Worm (Caenorhabditis elegans): Measurements from ENCODE around the gene T26A5.6.

Gene T26A5.6

DNA sequence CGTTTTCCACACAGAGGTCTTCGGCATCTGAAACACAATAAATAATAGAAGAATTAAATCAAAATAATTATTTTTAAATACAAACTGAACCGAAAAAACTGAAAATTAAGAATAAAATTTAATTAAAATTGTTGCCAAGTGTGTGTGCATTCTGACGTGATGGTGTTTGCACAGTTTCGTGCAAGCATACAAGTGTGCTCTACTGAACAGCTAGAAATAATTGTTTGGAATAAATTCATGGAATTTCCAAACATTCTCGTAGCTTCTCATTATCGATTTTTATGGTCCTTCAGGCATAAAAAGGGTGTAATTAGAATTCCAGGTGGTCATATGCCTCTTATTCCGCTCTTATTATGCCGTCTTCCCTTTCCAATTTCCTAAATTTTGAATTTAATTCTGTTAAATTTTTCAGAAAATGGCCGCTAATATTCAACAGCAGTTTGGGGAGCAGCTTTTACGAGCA, 18.7 kb downstream of the T26A5.6 start, which contains the start of the genes mrps-17 and txdc-9 (continued):
- no peak for TF ChIP-seq nhr-76 (tag; optimal IDR thresholded peaks at IDR 0.05)
- TF ChIP-seq egl-27 (tag; optimal IDR thresholded peaks at IDR 0.05) = no peak

DNA sequence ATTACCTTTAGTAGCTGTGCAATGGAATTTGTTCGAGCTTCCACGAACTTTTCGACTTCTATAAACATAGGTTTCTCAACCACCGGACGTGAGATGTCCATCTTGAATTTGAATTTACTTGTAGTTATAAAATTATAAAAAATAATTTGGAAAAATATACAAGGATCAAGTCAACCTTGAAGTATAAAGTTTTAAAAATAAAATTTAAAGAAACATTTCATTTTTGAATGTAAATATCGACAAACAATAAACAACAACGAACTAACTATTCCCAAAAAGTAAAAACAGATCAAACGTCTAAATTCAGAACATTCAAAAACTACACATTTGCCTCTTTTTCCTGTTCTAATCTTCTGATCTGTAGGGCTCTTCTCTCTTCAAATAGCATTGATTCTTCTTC, 19.7 kb downstream of the T26A5.6 start, which contains the start of gene popl-1:
Gene popl-1, minus strand, starts transcription at position 101 of the 400 bp plus-strand sequence.
- TF ChIP-seq hmg-11 (tag; optimal IDR thresholded peaks at IDR 0.05) (no peak), elt-1 (tag; optimal IDR thresholded peaks at IDR 0.05) (no peak), ztf-4 (tag; optimal IDR thresholded peaks at IDR 0.05) (no peak), unc-62 (GFP tag; optimal IDR thresholded peaks at IDR 0.05) (no peak), snpc-4 (tag; optimal IDR thresholded peaks at IDR 0.05) (no peak), nhr-43 (tag; optimal IDR thresholded peaks at IDR 0.05; ENCODE audit: poor library complexity, severe bottlenecking) (no peak), nhr-25 (tag; optimal IDR thresholded peaks at IDR 0.05) (no peak)

DNA sequence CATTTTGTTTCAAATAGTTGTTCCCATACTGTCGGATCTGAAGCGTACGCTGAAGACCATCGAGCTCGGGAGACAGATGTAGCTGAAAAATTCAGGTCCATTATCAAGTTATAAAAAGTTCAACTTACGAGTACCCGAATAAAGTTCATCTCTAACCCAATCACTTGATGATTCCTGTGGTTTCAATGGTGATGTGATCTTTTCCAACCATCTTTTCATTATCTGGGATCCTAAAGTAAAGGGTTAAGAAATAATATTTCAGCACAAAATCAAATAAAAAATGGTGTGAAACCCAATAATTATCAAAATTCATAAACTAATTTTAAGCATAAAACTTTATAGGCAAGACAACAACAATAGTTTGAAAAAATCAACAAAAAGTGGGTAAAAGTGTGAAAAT, 23.3 kb downstream of the T26A5.6 start, which contains the start of gene C05D11.8:
Gene C05D11.8, minus strand, starts transcription at position 101 of the 400 bp plus-strand sequence.
- TF ChIP-seq pqm-1 (tag; optimal IDR thresholded peaks at IDR 0.05) = no peak
- TF ChIP-seq mdl-1 (tag; optimal IDR thresholded peaks at IDR 0.05) = no peak
- TF ChIP-seq hmg-11 (tag; optimal IDR thresholded peaks at IDR 0.05) = no peak
- no peak for TF ChIP-seq aly-2 (tag; optimal IDR thresholded peaks at IDR 0.05)
- TF ChIP-seq unc-62 (GFP tag; optimal IDR thresholded peaks at IDR 0.05) = no peak
- TF ChIP-seq ceh-82 (tag; optimal IDR thresholded peaks at IDR 0.05) = no peak
- no peak for TF ChIP-seq lin-39 (tag; optimal IDR thresholded peaks at IDR 0.05)
- no peak for TF ChIP-seq elt-2 (tag; optimal IDR thresholded peaks at IDR 0.05)

DNA sequence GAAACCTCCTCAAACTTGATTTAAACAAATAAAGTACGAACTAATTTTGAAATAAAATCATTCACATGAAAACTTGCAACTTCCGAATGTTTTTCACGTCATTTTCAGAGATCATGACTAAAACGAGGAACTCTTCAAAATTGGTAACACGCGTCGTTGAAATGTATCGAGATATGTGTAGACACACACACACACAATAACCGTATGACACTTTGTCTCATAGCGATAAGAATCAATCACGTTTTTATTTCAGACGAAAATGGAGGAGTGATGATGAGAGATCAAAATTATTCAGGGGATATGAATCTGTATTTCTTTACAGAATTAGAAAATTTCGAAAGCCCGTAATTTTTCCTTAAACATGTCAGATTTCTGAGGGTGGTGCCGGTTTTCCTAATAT, 27.8 kb downstream of the T26A5.6 start:
- TF ChIP-seq elt-2 (tag; optimal IDR thresholded peaks at IDR 0.05) (peak; percentile 34), nhr-25 (tag; optimal IDR thresholded peaks at IDR 0.05) (no peak), nhr-11 (tag; optimal IDR thresholded peaks at IDR 0.05) (no peak), ceh-82 (tag; optimal IDR thresholded peaks at IDR 0.05) (no peak), pqm-1 (tag; optimal IDR thresholded peaks at IDR 0.05) (peak; percentile 85), ceh-28 (tag; optimal IDR thresholded peaks at IDR 0.05) (no peak), elt-1 (tag; optimal IDR thresholded peaks at IDR 0.05) (peak; percentile 14), lsy-12 (tag; optimal IDR thresholded peaks at IDR 0.05) (peak; percentile 2), fos-1 (tag; optimal IDR thresholded peaks at IDR 0.05) (no peak), sea-2 (GFP tag; optimal IDR thresholded peaks at IDR 0.05) (no peak), jun-1 (tag; optimal IDR thresholded peaks at IDR 0.05) (peak; percentile 10), nhr-43 (tag; optimal IDR thresholded peaks at IDR 0.05; ENCODE audit: poor library complexity, severe bottlenecking) (no peak)

DNA sequence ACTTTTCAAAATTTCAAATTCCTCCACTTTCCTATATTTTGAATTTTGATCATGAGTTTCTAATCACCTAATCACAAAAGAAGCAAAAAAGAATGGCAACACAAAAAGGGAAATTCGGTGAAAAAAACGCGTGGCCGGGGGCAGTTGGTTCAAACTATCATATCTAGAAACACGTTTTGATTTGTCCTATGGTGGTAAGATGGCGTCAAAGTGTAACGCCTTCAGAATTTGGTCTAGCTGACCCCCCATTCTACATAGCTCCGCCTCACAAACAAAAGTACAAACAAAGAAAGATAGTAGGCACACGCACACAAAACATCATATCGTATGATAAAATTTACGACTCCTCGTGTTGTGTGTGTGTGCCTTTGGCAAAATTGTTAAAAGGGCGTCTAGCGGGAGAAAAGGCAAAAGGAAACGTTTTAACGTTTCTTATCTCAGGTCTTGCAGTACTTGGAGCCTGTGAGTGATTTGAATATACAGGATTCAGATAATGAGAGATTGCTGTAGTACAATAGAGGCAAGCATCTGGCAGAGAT, 28.5 kb downstream of the T26A5.6 start:
- TF ChIP-seq eor-1 (tag; optimal IDR thresholded peaks at IDR 0.05) (no peak), egl-27 (tag; optimal IDR thresholded peaks at IDR 0.05) (no peak), ceh-82 (tag; optimal IDR thresholded peaks at IDR 0.05) (no peak), nhr-11 (tag; optimal IDR thresholded peaks at IDR 0.05) (no peak), snpc-4 (tag; optimal IDR thresholded peaks at IDR 0.05) (no peak), zag-1 (tag; optimal IDR thresholded peaks at IDR 0.05) (no peak), mdl-1 (tag; optimal IDR thresholded peaks at IDR 0.05) (peak; percentile 47), nhr-25 (tag; optimal IDR thresholded peaks at IDR 0.05) (no peak), nhr-28 (tag; optimal IDR thresholded peaks at IDR 0.05) (no peak), unc-39 (tag; optimal IDR thresholded peaks at IDR 0.05) (no peak), daf-12 (tag; optimal IDR thresholded peaks at IDR 0.05) (no peak), nhr-237 (tag; optimal IDR thresholded peaks at IDR 0.05) (no peak), ztf-4 (tag; optimal IDR thresholded peaks at IDR 0.05) (no peak), lin-15B (tag; optimal IDR thresholded peaks at IDR 0.05) (no peak), nhr-77 (tag; optimal IDR thresholded peaks at IDR 0.05) (no peak), lin-39 (tag; optimal IDR thresholded peaks at IDR 0.05) (no peak), egl-5 (tag; optimal IDR thresholded peaks at IDR 0.05) (no peak), ZK546.5 (tag; optimal IDR thresholded peaks at IDR 0.05) (no peak), nhr-23 (tag; optimal IDR thresholded peaks at IDR 0.05) (no peak), jun-1 (tag; optimal IDR thresholded peaks at IDR 0.05) (no peak), nhr-12 (tag; optimal IDR thresholded peaks at IDR 0.05) (no peak), pha-4 (tag; optimal IDR thresholded peaks at IDR 0.05) (peak; percentile 19), pqm-1 (tag; optimal IDR thresholded peaks at IDR 0.05) (peak; percentile 89), ceh-9 (tag; optimal IDR thresholded peaks at IDR 0.05) (no peak), hmg-11 (tag; optimal IDR thresholded peaks at IDR 0.05) (no peak), lsy-12 (tag; optimal IDR thresholded peaks at IDR 0.05) (no peak), elt-1 (tag; optimal IDR thresholded peaks at IDR 0.05) (no peak), ceh-16 (tag; optimal IDR thresholded peaks at IDR 0.05) (no peak), elt-2 (tag; optimal IDR thresholded peaks at IDR 0.05) (peak; percentile 91), sea-2 (GFP tag; optimal IDR thresholded peaks at IDR 0.05) (no peak), unc-62 (GFP tag; optimal IDR thresholded peaks at IDR 0.05) (no peak), ama-1 (optimal IDR thresholded peaks at IDR 0.05) (no peak), nhr-76 (tag; optimal IDR thresholded peaks at IDR 0.05) (no peak), mml-1 (tag; optimal IDR thresholded peaks at IDR 0.05) (no peak), nhr-43 (tag; optimal IDR thresholded peaks at IDR 0.05; ENCODE audit: poor library complexity, severe bottlenecking) (peak; percentile 72), aly-2 (tag; optimal IDR thresholded peaks at IDR 0.05) (no peak), fkh-10 (GFP tag; optimal IDR thresholded peaks at IDR 0.05) (no peak), fos-1 (tag; optimal IDR thresholded peaks at IDR 0.05) (no peak), nfya-1 (tag; optimal IDR thresholded peaks at IDR 0.05; ENCODE audit: insufficient read depth) (no peak), nhr-67 (tag; optimal IDR thresholded peaks at IDR 0.05) (no peak)
